Worm (Caenorhabditis elegans) whole organism, late embryonic: Measurements from ENCODE around the gene C14F11.4.

Experiments
- C08G9.2 ChIP-seq: sonication (generic microtip); optimal IDR thresholded peaks from 2 replicates; lab custom pipeline; 2016; ENCODE audit warnings: mild to moderate bottlenecking, missing genetic modification characterization, moderate library complexity, missing compliant biosample characterization
- K02D7.2 ChIP-seq: sonication (generic microtip); optimal IDR thresholded peaks from 2 replicates; lab custom pipeline; 2017; ENCODE audit warnings: mild to moderate bottlenecking, missing genetic modification characterization, missing compliant biosample characterization
- ama-1 ChIP-seq: fragments of 150-350 bp; optimal IDR thresholded peaks from 2 replicates; lab custom pipeline; 2014
- ceh-34 ChIP-seq: sonication (generic microtip); optimal IDR thresholded peaks from 2 replicates; lab custom pipeline; 2016; ENCODE audit warnings: mild to moderate bottlenecking, missing genetic modification characterization, missing compliant biosample characterization
- ceh-45 ChIP-seq: fragments of 200-800 bp; sonication (Bioruptor generic); IDR thresholded peaks from 2 replicates; pipeline ENCODE4 v1.3.6; 2022; ENCODE audit warnings: missing genetic modification reagents, missing genetic modification characterization, missing compliant biosample characterization
- dmd-4 ChIP-seq: sonication (generic microtip); optimal IDR thresholded peaks from 2 replicates; lab custom pipeline; 2016; ENCODE audit warnings: borderline replicate concordance, missing genetic modification characterization, missing compliant biosample characterization
- fkh-10 ChIP-seq: fragments of 150-350 bp; optimal IDR thresholded peaks from 2 replicates; lab custom pipeline; 2014; ENCODE audit warnings: missing biosample characterization, missing genetic modification reagents, missing genetic modification characterization
- hlh-15 ChIP-seq: sonication (generic microtip); optimal IDR thresholded peaks from 2 replicates; lab custom pipeline; 2016; ENCODE audit warnings: missing genetic modification characterization, missing compliant biosample characterization
- nfya-1 ChIP-seq: sonication (generic microtip); optimal IDR thresholded peaks from 2 replicates; lab custom pipeline; 2017; ENCODE audit warnings: missing genetic modification characterization, mild to moderate bottlenecking, missing compliant biosample characterization, antibody characterized with exemption, moderate library complexity
- pat-9 ChIP-seq: fragments of 200-800 bp; sonication (Bioruptor generic); optimal IDR thresholded peaks from 2 replicates; lab custom pipeline; 2018; ENCODE audit warnings: mild to moderate bottlenecking, missing genetic modification characterization, moderate library complexity, missing compliant biosample characterization
- pqm-1 ChIP-seq: sonication (generic microtip); optimal IDR thresholded peaks from 2 replicates; lab custom pipeline; 2016; ENCODE audit warnings: missing genetic modification characterization, missing compliant biosample characterization

- no peak for TF ChIP-seq pqm-1 (tag; lab: Kevin White, UChicago)
- TF ChIP-seq pat-9 (tag; lab: Kevin White, UChicago), result no peak
- TF ChIP-seq ama-1 (lab: Kevin White, UChicago), result no peak
- no peak for TF ChIP-seq nfya-1
- TF ChIP-seq fkh-10 (GFP tag; lab: Kevin White, UChicago), result no peak
- TF ChIP-seq dmd-4 (tag; lab: Kevin White, UChicago), result no peak
- TF ChIP-seq ceh-45 (GFP tag; lab: Robert Waterston, UW), result no peak
- TF ChIP-seq hlh-15 (tag; lab: Kevin White, UChicago), result no peak
- TF ChIP-seq ceh-34, result no peak
- TF ChIP-seq C08G9.2 (tag; lab: Kevin White, UChicago), result no peak
- TF ChIP-seq K02D7.2 (tag; lab: Kevin White, UChicago), result no peak
Observed at ce11 chrX:6266739-6267138, 33.9 kb upstream of the C14F11.4 start, which contains the start of gene W05H9.2.
